Worm (Caenorhabditis elegans) whole organism, L3 larva: ENCODE data around the gene C34F11.1.
A peak's percentile ranks its signal among the peaks of the same experiment; 100 is the strongest.

Experiments
- R02D3.7 ChIP-seq: fragments of 150-350 bp; optimal IDR thresholded peaks from 2 replicates; lab custom pipeline; 2014; ENCODE audit warnings: missing biosample characterization, missing genetic modification characterization
- ZK546.5 ChIP-seq: sonication (generic microtip); optimal IDR thresholded peaks from 2 replicates; lab custom pipeline; 2017; ENCODE audit warnings: missing biosample characterization, missing genetic modification characterization
- aly-2 ChIP-seq: fragments of 150-350 bp; optimal IDR thresholded peaks from 2 replicates; lab custom pipeline; 2014; ENCODE audit warnings: missing biosample characterization, missing genetic modification characterization
- ama-1 ChIP-seq: fragments of 150-350 bp; optimal IDR thresholded peaks from 2 replicates; lab custom pipeline; 2018
- ceh-16 ChIP-seq: sonication (generic microtip); optimal IDR thresholded peaks from 2 replicates; lab custom pipeline; 2017; ENCODE audit warnings: missing biosample characterization, missing genetic modification characterization
- ceh-28 ChIP-seq: fragments of 150-350 bp; optimal IDR thresholded peaks from 2 replicates; lab custom pipeline; 2014; ENCODE audit warnings: missing biosample characterization, missing genetic modification reagents, missing genetic modification characterization
- ceh-9 ChIP-seq: sonication (generic microtip); optimal IDR thresholded peaks from 2 replicates; lab custom pipeline; 2018; ENCODE audit warnings: missing biosample characterization, missing genetic modification characterization
- daf-12 ChIP-seq: fragments of 150-350 bp; optimal IDR thresholded peaks from 2 replicates; lab custom pipeline; 2014; ENCODE audit warnings: missing biosample characterization, missing genetic modification reagents, missing genetic modification characterization
- egl-27 ChIP-seq: sonication (generic microtip); optimal IDR thresholded peaks from 4 replicates; lab custom pipeline; 2017; ENCODE audit warnings: missing biosample characterization, missing genetic modification reagents, missing genetic modification characterization
- egl-5 ChIP-seq: fragments of 150-350 bp; optimal IDR thresholded peaks from 2 replicates; lab custom pipeline; 2017; ENCODE audit warnings: missing biosample characterization, missing genetic modification reagents, missing genetic modification characterization, inconsistent platforms
- elt-1 ChIP-seq: fragments of 150-350 bp; optimal IDR thresholded peaks from 2 replicates; lab custom pipeline; 2014; ENCODE audit warnings: missing biosample characterization, missing genetic modification characterization
- elt-2 ChIP-seq: sonication (generic microtip); optimal IDR thresholded peaks from 2 replicates; lab custom pipeline; 2016; ENCODE audit warnings: missing genetic modification reagents, mild to moderate bottlenecking, missing genetic modification characterization, missing compliant biosample characterization
- elt-3 ChIP-seq, 3 experiments: fragments of 150-350 bp in 1 of 3; sonication (generic microtip) in 2 of 3; optimal IDR thresholded peaks; 2 replicates in 2 of 3; 4 replicates in 1 of 3; lab custom pipeline; 2014 to 2017; ENCODE audit warnings: missing biosample characterization in 3 of 3, missing genetic modification characterization in 3 of 3
- eor-1 ChIP-seq, 2 experiments: fragments of 150-350 bp; optimal IDR thresholded peaks; 2 replicates each; lab custom pipeline; 2014 to 2018; ENCODE audit warnings: missing biosample characterization in 2 of 2, missing genetic modification characterization in 2 of 2
- fkh-10 ChIP-seq: sonication (generic microtip); optimal IDR thresholded peaks from 2 replicates; lab custom pipeline; 2017; ENCODE audit warnings: missing biosample characterization, missing genetic modification reagents, missing genetic modification characterization
- fkh-2 ChIP-seq: fragments of 150-350 bp; optimal IDR thresholded peaks from 2 replicates; lab custom pipeline; 2014; ENCODE audit warnings: missing biosample characterization, missing genetic modification reagents, missing genetic modification characterization
- fos-1 ChIP-seq: fragments of 150-350 bp; optimal IDR thresholded peaks from 2 replicates; lab custom pipeline; 2014; ENCODE audit warnings: missing biosample characterization, missing genetic modification characterization
- hmg-11 ChIP-seq: sonication (generic microtip); optimal IDR thresholded peaks from 2 replicates; lab custom pipeline; 2016; ENCODE audit warnings: missing genetic modification characterization, missing compliant biosample characterization
- jun-1 ChIP-seq: fragments of 150-350 bp; optimal IDR thresholded peaks from 2 replicates; lab custom pipeline; 2014; ENCODE audit warnings: missing biosample characterization, missing genetic modification reagents, missing genetic modification characterization
- lin-15B ChIP-seq: fragments of 150-350 bp; optimal IDR thresholded peaks from 2 replicates; lab custom pipeline; 2014; ENCODE audit warnings: missing biosample characterization, missing genetic modification characterization
- lin-39 ChIP-seq: fragments of 150-350 bp; optimal IDR thresholded peaks from 2 replicates; lab custom pipeline; 2018; ENCODE audit warnings: missing biosample characterization, missing genetic modification reagents, missing genetic modification characterization
- lsy-12 ChIP-seq: sonication (generic microtip); optimal IDR thresholded peaks from 2 replicates; lab custom pipeline; 2016; ENCODE audit warnings: mild to moderate bottlenecking, missing genetic modification characterization, missing compliant biosample characterization
- mdl-1 ChIP-seq: fragments of 150-350 bp; optimal IDR thresholded peaks from 2 replicates; lab custom pipeline; 2014; ENCODE audit warnings: missing biosample characterization, missing genetic modification characterization
- mml-1 ChIP-seq: fragments of 150-350 bp; sonication (generic microtip); optimal IDR thresholded peaks from 3 replicates; lab custom pipeline; 2014; ENCODE audit warnings: missing biosample characterization, missing genetic modification characterization
- nfya-1 ChIP-seq: sonication (generic microtip); optimal IDR thresholded peaks from 2 replicates; lab custom pipeline; 2017; ENCODE audit warnings: missing genetic modification characterization, mild to moderate bottlenecking, missing compliant biosample characterization, antibody characterized with exemption, moderate library complexity; ENCODE audit not compliant: insufficient read depth
- nhr-12 ChIP-seq: fragments of 150-350 bp; optimal IDR thresholded peaks from 2 replicates; lab custom pipeline; 2014; ENCODE audit warnings: missing biosample characterization, missing genetic modification characterization
- nhr-237 ChIP-seq: fragments of 150-350 bp; optimal IDR thresholded peaks from 2 replicates; lab custom pipeline; 2014; ENCODE audit warnings: missing biosample characterization, missing genetic modification characterization
- nhr-25 ChIP-seq: sonication (generic microtip); optimal IDR thresholded peaks from 2 replicates; lab custom pipeline; 2017; ENCODE audit warnings: missing biosample characterization, missing genetic modification characterization
- nhr-28 ChIP-seq: fragments of 150-350 bp; optimal IDR thresholded peaks from 2 replicates; lab custom pipeline; 2014; ENCODE audit warnings: missing biosample characterization, missing genetic modification characterization
- nhr-43 ChIP-seq: sonication (generic microtip); optimal IDR thresholded peaks from 2 replicates; lab custom pipeline; 2016; ENCODE audit warnings: mild to moderate bottlenecking, missing genetic modification characterization, missing compliant biosample characterization; ENCODE audit not compliant: poor library complexity, severe bottlenecking
- nhr-67 ChIP-seq: fragments of 150-350 bp; optimal IDR thresholded peaks from 2 replicates; lab custom pipeline; 2014; ENCODE audit warnings: missing biosample characterization, missing genetic modification characterization
- nhr-76 ChIP-seq: fragments of 150-350 bp; sonication (generic microtip); optimal IDR thresholded peaks from 5 replicates; lab custom pipeline; 2014; ENCODE audit warnings: missing biosample characterization, missing genetic modification characterization
- nhr-77 ChIP-seq: fragments of 150-350 bp; optimal IDR thresholded peaks from 2 replicates; lab custom pipeline; 2014; ENCODE audit warnings: missing biosample characterization, missing genetic modification characterization
- pha-4 ChIP-seq: fragments of 150-350 bp; optimal IDR thresholded peaks from 2 replicates; lab custom pipeline; 2014; ENCODE audit warnings: missing biosample characterization, missing genetic modification reagents, missing genetic modification characterization
- sea-2 ChIP-seq: fragments of 150-350 bp; sonication (generic microtip); optimal IDR thresholded peaks from 4 replicates; lab custom pipeline; 2014; ENCODE audit warnings: missing biosample characterization, missing genetic modification reagents, missing genetic modification characterization
- snpc-4 ChIP-seq: fragments of 150-350 bp; optimal IDR thresholded peaks from 2 replicates; lab custom pipeline; 2014; ENCODE audit warnings: missing biosample characterization, missing genetic modification characterization
- unc-39 ChIP-seq: sonication (generic microtip); optimal IDR thresholded peaks from 4 replicates; lab custom pipeline; 2017; ENCODE audit warnings: missing biosample characterization, missing genetic modification characterization
- unc-62 ChIP-seq: fragments of 150-350 bp; sonication (generic microtip); optimal IDR thresholded peaks from 4 replicates; lab custom pipeline; 2014; ENCODE audit warnings: missing biosample characterization, missing genetic modification reagents, missing genetic modification characterization
- ztf-4 ChIP-seq: fragments of 150-350 bp; optimal IDR thresholded peaks from 2 replicates; lab custom pipeline; 2014; ENCODE audit warnings: missing biosample characterization, missing genetic modification characterization

C34F11.1 gene

DNA sequence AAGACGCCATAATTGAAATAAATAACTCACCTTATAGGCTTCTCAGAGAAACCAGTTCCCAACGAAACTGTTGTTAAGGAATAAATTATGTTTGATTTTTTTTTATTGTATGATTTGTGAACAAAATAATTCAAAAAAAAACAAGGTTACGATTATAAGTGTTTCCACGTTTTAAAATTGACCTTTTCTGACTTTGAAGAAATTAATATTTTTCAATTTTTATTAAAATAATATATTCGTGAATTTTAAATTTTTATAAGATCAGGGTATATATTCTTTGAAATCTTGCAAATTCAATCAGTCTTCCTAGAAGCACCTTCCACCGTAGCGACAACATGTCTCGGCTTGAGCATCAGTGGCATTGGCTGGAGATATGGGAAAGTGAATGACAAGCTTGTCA is 38.4 kb upstream of the C34F11.1 start, which contains the start of gene C27D6.3:
C27D6.3 (minus strand) TSS at position 101 of the 400 bp plus-strand sequence.
- no peak for TF ChIP-seq elt-3 (tag; optimal IDR thresholded peaks at IDR 0.05; lab: Kevin White, UChicago)
- TF ChIP-seq egl-27 = no peak
- TF ChIP-seq ZK546.5 (tag; lab: Kevin White, UChicago) = no peak
- TF ChIP-seq R02D3.7 (tag; lab: Kevin White, UChicago) = no peak
- no peak for TF ChIP-seq fkh-2
- no peak for TF ChIP-seq nhr-25 (tag; lab: Kevin White, UChicago)
- TF ChIP-seq ceh-9 (tag; lab: Kevin White, UChicago) = no peak
- TF ChIP-seq elt-2 (tag; lab: Kevin White, UChicago) = no peak
- TF ChIP-seq fos-1 = no peak
- no peak for TF ChIP-seq fkh-10
- TF ChIP-seq lin-39 (tag; lab: Kevin White, UChicago) = no peak
- TF ChIP-seq aly-2 (tag; lab: Kevin White, UChicago) = no peak
- no peak for TF ChIP-seq nfya-1
- TF ChIP-seq nhr-67 (tag; lab: Kevin White, UChicago) = no peak
- TF ChIP-seq nhr-77 = no peak
- TF ChIP-seq ztf-4 = no peak
- TF ChIP-seq, all 47 proteins: peak for 0

ce11 chrII:5176934-5177333 is 35.8 kb upstream of the C34F11.1 start:
- TF ChIP-seq elt-2 (tag; lab: Kevin White, UChicago) = no peak
- TF ChIP-seq elt-1 (tag; lab: Kevin White, UChicago) = no peak
- TF ChIP-seq ceh-9 (tag; lab: Kevin White, UChicago) = no peak
- TF ChIP-seq eor-1 (tag; optimal IDR thresholded peaks at IDR 0.05; lab: Kevin White, UChicago) = no peak
- no peak for TF ChIP-seq nhr-237
- no peak for TF ChIP-seq ama-1 (lab: Kevin White, UChicago)
- no peak for TF ChIP-seq nhr-25 (tag; lab: Kevin White, UChicago)
- TF ChIP-seq, all 47 proteins: peak for 0

DNA sequence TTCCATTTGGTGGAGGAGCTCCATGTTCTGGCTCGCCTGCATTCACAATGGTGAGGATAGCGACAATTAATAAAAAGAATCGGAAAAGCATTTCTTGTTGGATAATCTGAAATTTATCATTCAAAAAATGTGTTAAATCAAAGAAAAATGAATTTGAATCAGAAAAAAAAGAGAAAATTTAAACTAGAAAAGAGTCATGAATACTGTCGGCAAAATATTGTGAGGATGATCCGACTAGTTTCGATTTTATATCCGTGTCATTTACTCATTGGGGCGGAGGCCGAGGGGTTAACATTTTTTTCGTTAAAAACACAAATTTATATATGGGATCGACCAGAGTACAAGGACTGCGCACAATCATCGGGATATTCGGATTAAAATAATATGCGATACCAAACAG is 34.9 kb upstream of the C34F11.1 start, which contains the start of gene C27D6.12:
C27D6.12 (minus strand) TSS at position 101 of the 400 bp plus-strand sequence.
- TF ChIP-seq nfya-1 (no peak), ZK546.5 (tag; lab: Kevin White, UChicago) (no peak), nhr-237 (no peak), lsy-12 (tag; lab: Kevin White, UChicago) (no peak), unc-62 (GFP tag; lab: Kevin White, UChicago) (no peak), jun-1 (no peak), nhr-25 (tag; lab: Kevin White, UChicago) (no peak), ceh-16 (no peak)

DNA sequence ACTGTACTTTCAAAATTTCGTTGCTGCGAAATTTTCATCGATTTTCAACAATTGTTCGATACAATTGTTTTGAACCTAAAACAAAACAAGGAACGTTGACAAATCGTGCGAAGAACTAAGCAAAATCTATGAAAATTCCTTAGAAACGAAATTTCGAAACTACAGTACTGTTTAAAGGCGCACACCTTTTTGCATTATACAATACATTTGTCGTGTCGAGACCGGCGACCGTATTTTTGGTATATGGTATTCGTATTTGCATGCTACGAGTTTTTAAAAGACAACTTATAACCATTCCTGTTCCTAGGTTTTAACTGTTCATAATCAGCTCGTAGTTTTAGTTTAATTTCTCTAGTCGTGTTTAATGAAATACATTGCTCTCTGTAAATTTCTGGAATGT is 34.2 kb upstream of the C34F11.1 start:
- peak; percentile 23 for TF ChIP-seq ama-1 (lab: Kevin White, UChicago)
- peak; percentile 28 for TF ChIP-seq elt-2 (tag; lab: Kevin White, UChicago)
- TF ChIP-seq nhr-43 (tag; lab: Kevin White, UChicago) = peak; percentile 36
- TF ChIP-seq nhr-28 (tag; lab: Kevin White, UChicago) = no peak

ce11 chrII:5180272-5180671 is 32.5 kb upstream of the C34F11.1 start:
- TF ChIP-seq ceh-9 (tag; lab: Kevin White, UChicago) = no peak
- TF ChIP-seq ama-1 (lab: Kevin White, UChicago) = peak; percentile 48
- TF ChIP-seq eor-1 (tag; optimal IDR thresholded peaks at IDR 0.05; lab: Kevin White, UChicago) = no peak
- no peak for TF ChIP-seq lsy-12 (tag; lab: Kevin White, UChicago)

- no peak for TF ChIP-seq egl-27
- peak; percentile 56 for TF ChIP-seq lsy-12 (tag; lab: Kevin White, UChicago)
- peak; percentile 46 for TF ChIP-seq ztf-4
- no peak for TF ChIP-seq ceh-9 (tag; lab: Kevin White, UChicago)
- TF ChIP-seq mml-1 (tag; lab: Kevin White, UChicago) = no peak
- no peak for TF ChIP-seq ceh-16
- peak; percentile 56 for TF ChIP-seq nhr-25 (tag; lab: Kevin White, UChicago)
- no peak for TF ChIP-seq nhr-237
- TF ChIP-seq hmg-11 = peak; percentile 49
- peak; percentile 52 for TF ChIP-seq elt-1 (tag; lab: Kevin White, UChicago)
- TF ChIP-seq fkh-10 = peak; percentile 40
- TF ChIP-seq R02D3.7 (tag; lab: Kevin White, UChicago) = no peak
- TF ChIP-seq nfya-1 = peak; percentile 73
- peak; percentile 61 for TF ChIP-seq elt-2 (tag; lab: Kevin White, UChicago)
- TF ChIP-seq sea-2 (GFP tag; lab: Kevin White, UChicago) = no peak
- peak; percentile 38 for TF ChIP-seq ceh-28 (tag; lab: Kevin White, UChicago)
- no peak for TF ChIP-seq unc-39 (tag; lab: Kevin White, UChicago)
- no peak for TF ChIP-seq daf-12
- TF ChIP-seq lin-15B (tag; lab: Kevin White, UChicago) = peak; percentile 37
- TF ChIP-seq ZK546.5 (tag; lab: Kevin White, UChicago) = no peak
- peak; percentile 34 for TF ChIP-seq nhr-76 (tag; lab: Kevin White, UChicago)
- peak; percentile 62 for TF ChIP-seq mdl-1 (tag; lab: Kevin White, UChicago)
- no peak for TF ChIP-seq fkh-2
- no peak for TF ChIP-seq nhr-12 (tag; lab: Kevin White, UChicago)
- TF ChIP-seq pha-4 (tag; lab: Kevin White, UChicago) = peak; percentile 28
- no peak for TF ChIP-seq nhr-67 (tag; lab: Kevin White, UChicago)
- peak; percentile 63 for TF ChIP-seq egl-5 (tag; lab: Kevin White, UChicago)
- TF ChIP-seq nhr-28 (tag; lab: Kevin White, UChicago) = no peak
- TF ChIP-seq snpc-4 (tag; lab: Kevin White, UChicago) = peak; percentile 37
- no peak for TF ChIP-seq eor-1 (tag; optimal IDR thresholded peaks at IDR 0.05; lab: Kevin White, UChicago)
- TF ChIP-seq nhr-77 = no peak
Observed at ce11 chrII:5181497-5181896, 31.3 kb upstream of the C34F11.1 start.
